Fruit fly (Drosophila melanogaster) whole organism, pupa: ENCODE results near the gene CDK2AP1.

Experiments used
- CG10348 ChIP-seq: fragments of 200-800 bp; sonication (Bioruptor generic); IDR thresholded peaks from 2 replicates; pipeline ENCODE4 v1.3.6; 2022; ENCODE audit warnings: missing biosample characterization, missing genetic modification characterization
- CG13204 ChIP-seq: fragments of 200-800 bp; sonication (Bioruptor generic); optimal IDR thresholded peaks from 2 replicates; lab custom pipeline; 2018; ENCODE audit warnings: missing biosample characterization, mild to moderate bottlenecking, missing genetic modification characterization, moderate library complexity
- CG14655 ChIP-seq: fragments of 200-800 bp; sonication (Bioruptor generic); optimal IDR thresholded peaks from 3 replicates; lab custom pipeline; 2017; ENCODE audit warnings: mild to moderate bottlenecking, missing biosample characterization, missing genetic modification reagents, missing genetic modification characterization
- CG15710 ChIP-seq: fragments of 200-800 bp; sonication (Bioruptor generic); optimal IDR thresholded peaks from 2 replicates; lab custom pipeline; 2018; ENCODE audit warnings: missing biosample characterization, mild to moderate bottlenecking, missing genetic modification characterization, moderate library complexity
- CG17806 ChIP-seq: fragments of 200-800 bp; sonication (Bioruptor generic); optimal IDR thresholded peaks from 2 replicates; lab custom pipeline; 2018; ENCODE audit warnings: missing biosample characterization, mild to moderate bottlenecking, missing genetic modification characterization, moderate library complexity
- CG32121 ChIP-seq: fragments of 200-800 bp; sonication (Bioruptor generic); IDR thresholded peaks from 2 replicates; pipeline ENCODE4 v1.3.6; 2022; ENCODE audit warnings: missing biosample characterization, missing genetic modification characterization
- CG34367 ChIP-seq: fragments of 200-800 bp; sonication (Bioruptor generic); optimal IDR thresholded peaks from 2 replicates; lab custom pipeline; 2018; ENCODE audit warnings: missing biosample characterization, mild to moderate bottlenecking, missing genetic modification characterization
- CG4496 ChIP-seq: fragments of 200-800 bp; sonication (Bioruptor generic); IDR thresholded peaks from 3 replicates; pipeline ENCODE4 v1.3.6; 2022; ENCODE audit warnings: missing biosample characterization, missing genetic modification characterization
- CG8159 ChIP-seq: fragments of 200-800 bp; sonication (Bioruptor generic); optimal IDR thresholded peaks from 3 replicates; lab custom pipeline; 2018; ENCODE audit warnings: missing biosample characterization, mild to moderate bottlenecking, missing genetic modification characterization, moderate library complexity
- CG9948 ChIP-seq: fragments of 200-800 bp; sonication (Bioruptor generic); optimal IDR thresholded peaks from 2 replicates; lab custom pipeline; 2018; ENCODE audit warnings: missing biosample characterization, mild to moderate bottlenecking, missing genetic modification characterization, moderate library complexity
- D1 ChIP-seq: fragments of 200-800 bp; sonication (Bioruptor generic); optimal IDR thresholded peaks from 2 replicates; lab custom pipeline; 2018; ENCODE audit warnings: missing biosample characterization, mild to moderate bottlenecking, missing genetic modification characterization, moderate library complexity
- Ets98B ChIP-seq: fragments of 200-800 bp; sonication (Bioruptor generic); IDR thresholded peaks from 2 replicates; pipeline ENCODE4 v1.3.6; 2022; ENCODE audit warnings: missing biosample characterization, missing genetic modification characterization
- Pif1A ChIP-seq: fragments of 200-800 bp; sonication (Bioruptor generic); optimal IDR thresholded peaks from 3 replicates; lab custom pipeline; 2016; ENCODE audit warnings: missing biosample characterization, missing genetic modification characterization
- Pif1B ChIP-seq: fragments of 200-800 bp; sonication (Bioruptor generic); optimal IDR thresholded peaks from 3 replicates; lab custom pipeline; 2016; ENCODE audit warnings: missing biosample characterization, missing genetic modification characterization
- Snoo ChIP-seq: fragments of 200-800 bp; sonication (Bioruptor generic); optimal IDR thresholded peaks from 3 replicates; lab custom pipeline; 2017; ENCODE audit warnings: missing biosample characterization, mild to moderate bottlenecking, missing genetic modification characterization, inconsistent platforms
- fd96Ca ChIP-seq: fragments of 200-800 bp; sonication (Bioruptor generic); IDR thresholded peaks from 3 replicates; pipeline ENCODE4 v1.3.6; 2022; ENCODE audit warnings: missing biosample characterization, missing genetic modification characterization

The CDK2AP1 gene

DNA sequence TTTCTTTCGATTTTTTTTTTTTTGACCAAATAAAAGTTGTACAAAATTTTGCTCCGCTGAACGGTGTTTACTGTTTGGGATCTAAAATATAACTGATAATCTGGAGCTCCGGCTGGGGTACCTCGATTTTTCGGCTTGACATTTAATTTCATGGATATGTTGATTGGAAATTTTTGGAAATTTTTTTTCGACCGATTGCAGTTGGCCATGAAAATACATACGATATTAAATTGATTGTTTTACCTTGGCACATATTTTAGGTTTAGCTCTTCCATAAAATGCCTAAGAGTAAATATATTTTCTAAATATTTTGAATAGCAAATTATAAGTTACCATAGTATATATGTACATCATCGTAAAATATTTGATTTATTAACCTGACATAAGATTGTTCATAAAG is 32.9 kb downstream of the CDK2AP1 start, which contains the start of gene CG1394:
TSS of gene CG1394 (minus strand) at position 101 of the 400 bp plus-strand sequence.
- TF ChIP-seq Ets98B (GFP tag; lab: Robert Waterston, UW) (no peak), D1 (tag; lab: Kevin White, UChicago) (no peak), CG14655 (no peak), Snoo (tag; lab: Kevin White, UChicago) (no peak), CG34367 (tag; lab: Kevin White, UChicago) (no peak), CG10348 (no peak), CG32121 (GFP tag; lab: Robert Waterston, UW) (no peak), CG13204 (GFP tag; lab: Kevin White, UChicago) (no peak), Pif1B (GFP tag; lab: Kevin White, UChicago) (no peak), fd96Ca (GFP tag; lab: Robert Waterston, UW) (no peak), CG17806 (tag; lab: Kevin White, UChicago) (no peak), CG9948 (tag; lab: Kevin White, UChicago) (no peak), Pif1A (GFP tag; lab: Kevin White, UChicago) (no peak), CG4496 (GFP tag; lab: Robert Waterston, UW) (no peak), CG8159 (tag; lab: Kevin White, UChicago) (no peak), CG15710 (tag; lab: Kevin White, UChicago) (no peak)

DNA sequence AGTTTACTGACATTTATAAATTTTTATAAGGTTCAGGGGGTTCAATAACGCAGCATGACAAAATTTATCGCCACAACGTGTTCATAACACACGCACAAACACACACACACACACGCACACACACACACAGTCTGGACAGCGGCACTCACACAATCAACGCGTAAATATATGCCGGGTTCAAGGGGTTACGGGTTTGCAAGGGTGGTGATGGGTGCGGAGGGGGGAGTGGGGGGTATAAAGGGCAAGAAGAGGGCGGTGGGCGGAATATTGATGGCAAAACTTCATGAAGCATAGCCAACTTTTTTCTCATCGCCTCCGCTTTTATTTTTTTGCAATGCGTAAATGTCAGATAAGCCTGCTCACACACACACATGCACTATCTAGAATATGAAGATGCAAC is 38.4 kb downstream of the CDK2AP1 start:
- TF ChIP-seq CG34367 (tag; lab: Kevin White, UChicago) (no peak), D1 (tag; lab: Kevin White, UChicago) (no peak), CG4496 (GFP tag; lab: Robert Waterston, UW) (no peak), Snoo (tag; lab: Kevin White, UChicago) (no peak), CG14655 (no peak), CG17806 (tag; lab: Kevin White, UChicago) (no peak), CG9948 (tag; lab: Kevin White, UChicago) (no peak), Ets98B (GFP tag; lab: Robert Waterston, UW) (no peak), CG10348 (no peak), Pif1B (GFP tag; lab: Kevin White, UChicago) (no peak), CG13204 (GFP tag; lab: Kevin White, UChicago) (no peak)
- TF ChIP-seq, all 21 proteins: peak for 0

DNA sequence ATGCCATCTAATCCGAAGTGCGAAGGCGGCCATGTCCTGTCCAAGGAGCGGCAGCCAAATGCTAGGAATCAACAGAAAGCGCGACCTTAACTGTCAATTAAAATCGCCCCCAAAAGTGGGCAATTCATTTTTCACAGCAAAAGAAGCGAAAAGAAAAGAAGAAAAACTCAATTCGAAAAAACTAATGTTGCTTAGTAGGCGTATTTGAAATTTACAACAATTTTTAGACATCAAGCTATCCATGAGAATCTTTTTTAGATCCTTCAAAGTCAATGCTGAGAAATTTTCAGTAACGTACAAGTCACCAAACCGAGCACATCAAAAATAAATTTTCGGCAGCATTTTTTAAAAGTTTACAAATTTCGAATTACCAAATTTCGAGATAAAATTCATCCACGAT is 45.0 kb downstream of the CDK2AP1 start, which contains the start of gene CG15200:
TSS of gene CG15200 (plus strand) at position 301 of the 400 bp plus-strand sequence.
- TF ChIP-seq CG4496 (GFP tag; lab: Robert Waterston, UW): no peak
- TF ChIP-seq Pif1A (GFP tag; lab: Kevin White, UChicago): no peak
- no peak for TF ChIP-seq CG13204 (GFP tag; lab: Kevin White, UChicago)
- no peak for TF ChIP-seq CG10348
